Worm (Caenorhabditis elegans): Measurements from ENCODE around the gene ttbk-7.

Gene ttbk-7

ce11 chrV:12895772-12896171, at the start of gene ttbk-7:
Gene ttbk-7 (minus strand): TSS chrV:12895872.
- no peak for TF ChIP-seq ztf-23 (GFP tag; IDR thresholded peaks at IDR 0.05)
- TF ChIP-seq ref-1 (GFP tag; conservative IDR thresholded peaks at IDR 0.05), result no peak
- no peak for TF ChIP-seq med-1 (GFP tag; optimal IDR thresholded peaks at IDR 0.05; ENCODE audit: insufficient read depth)
- no peak for TF ChIP-seq T22C8.4 (GFP tag; IDR thresholded peaks at IDR 0.05)
- TF ChIP-seq cog-1 (tag; optimal IDR thresholded peaks at IDR 0.05), result no peak
- TF ChIP-seq ztf-29 (GFP tag; IDR thresholded peaks at IDR 0.05), result no peak

- TF ChIP-seq ref-1 (GFP tag; conservative IDR thresholded peaks at IDR 0.05) (no peak), T22C8.4 (GFP tag; IDR thresholded peaks at IDR 0.05) (no peak), tab-1 (GFP tag; IDR thresholded peaks at IDR 0.05) (no peak), cog-1 (tag; optimal IDR thresholded peaks at IDR 0.05) (no peak), ztf-23 (GFP tag; IDR thresholded peaks at IDR 0.05) (no peak), klf-2 (GFP tag; conservative IDR thresholded peaks at IDR 0.05) (no peak), ztf-29 (GFP tag; IDR thresholded peaks at IDR 0.05) (no peak), med-1 (GFP tag; optimal IDR thresholded peaks at IDR 0.05; ENCODE audit: insufficient read depth) (no peak), flt-1 (GFP tag; IDR thresholded peaks at IDR 0.05) (no peak)
Measured at ce11 chrV:12944775-12945174, 49.1 kb upstream of the ttbk-7 start, which contains the start of gene grl-2. Gene grl-2 (plus strand): TSS chrV:12945075.

- TF ChIP-seq med-1 (GFP tag; optimal IDR thresholded peaks at IDR 0.05; ENCODE audit: insufficient read depth) (no peak), flt-1 (GFP tag; IDR thresholded peaks at IDR 0.05) (no peak), T22C8.4 (GFP tag; IDR thresholded peaks at IDR 0.05) (no peak), klf-2 (GFP tag; conservative IDR thresholded peaks at IDR 0.05) (no peak), ref-1 (GFP tag; conservative IDR thresholded peaks at IDR 0.05) (no peak), ztf-23 (GFP tag; IDR thresholded peaks at IDR 0.05) (no peak), tab-1 (GFP tag; IDR thresholded peaks at IDR 0.05) (no peak)
Measured at ce11 chrV:12944229-12944628, 48.6 kb upstream of the ttbk-7 start, which contains the start of gene T16G1.3. Gene T16G1.3 (minus strand): TSS chrV:12944329.

ce11 chrV:12943399-12943798, 47.7 kb upstream of the ttbk-7 start:
- no peak for TF ChIP-seq cog-1 (tag; optimal IDR thresholded peaks at IDR 0.05)
- TF ChIP-seq klf-2 (GFP tag; conservative IDR thresholded peaks at IDR 0.05), result no peak
- TF ChIP-seq ztf-29 (GFP tag; IDR thresholded peaks at IDR 0.05), result no peak
- no peak for TF ChIP-seq ztf-23 (GFP tag; IDR thresholded peaks at IDR 0.05)

- TF ChIP-seq klf-2 (GFP tag; conservative IDR thresholded peaks at IDR 0.05) (no peak), ref-1 (GFP tag; conservative IDR thresholded peaks at IDR 0.05) (no peak), ztf-23 (GFP tag; IDR thresholded peaks at IDR 0.05) (no peak), cog-1 (tag; optimal IDR thresholded peaks at IDR 0.05) (no peak), med-1 (GFP tag; optimal IDR thresholded peaks at IDR 0.05; ENCODE audit: insufficient read depth) (no peak), ztf-29 (GFP tag; IDR thresholded peaks at IDR 0.05) (no peak), flt-1 (GFP tag; IDR thresholded peaks at IDR 0.05) (no peak), T22C8.4 (GFP tag; IDR thresholded peaks at IDR 0.05) (no peak), tab-1 (GFP tag; IDR thresholded peaks at IDR 0.05) (no peak)
Measured at ce11 chrV:12941797-12942474, 46.3 kb upstream of the ttbk-7 start, which contains the start of gene T16G1.4. Gene T16G1.4 (minus strand): TSS chrV:12941847.

ce11 chrV:12939434-12939833, 43.8 kb upstream of the ttbk-7 start, which contains the start of gene T16G1.5:
Gene T16G1.5 (minus strand): TSS chrV:12939552.
- no peak for TF ChIP-seq ztf-29 (GFP tag; IDR thresholded peaks at IDR 0.05)
- no peak for TF ChIP-seq ztf-23 (GFP tag; IDR thresholded peaks at IDR 0.05)
- TF ChIP-seq ref-1 (GFP tag; conservative IDR thresholded peaks at IDR 0.05), result no peak
- no peak for TF ChIP-seq med-1 (GFP tag; optimal IDR thresholded peaks at IDR 0.05; ENCODE audit: insufficient read depth)
- no peak for TF ChIP-seq tab-1 (GFP tag; IDR thresholded peaks at IDR 0.05)
- TF ChIP-seq flt-1 (GFP tag; IDR thresholded peaks at IDR 0.05), result no peak
- no peak for TF ChIP-seq klf-2 (GFP tag; conservative IDR thresholded peaks at IDR 0.05)
- TF ChIP-seq cog-1 (tag; optimal IDR thresholded peaks at IDR 0.05), result no peak
- TF ChIP-seq T22C8.4 (GFP tag; IDR thresholded peaks at IDR 0.05), result no peak

ce11 chrV:12937098-12937497, 41.4 kb upstream of the ttbk-7 start, which contains the start of gene T16G1.6:
Gene T16G1.6 (minus strand): TSS chrV:12937174.
- TF ChIP-seq flt-1 (GFP tag; IDR thresholded peaks at IDR 0.05) (no peak), tab-1 (GFP tag; IDR thresholded peaks at IDR 0.05) (no peak), med-1 (GFP tag; optimal IDR thresholded peaks at IDR 0.05; ENCODE audit: insufficient read depth) (no peak)

ce11 chrV:12934976-12935375, 39.3 kb upstream of the ttbk-7 start, which contains the start of gene T16G1.7:
Gene T16G1.7 (minus strand): TSS chrV:12935112.
- TF ChIP-seq cog-1 (tag; optimal IDR thresholded peaks at IDR 0.05), result no peak
- TF ChIP-seq ref-1 (GFP tag; conservative IDR thresholded peaks at IDR 0.05), result no peak
- no peak for TF ChIP-seq tab-1 (GFP tag; IDR thresholded peaks at IDR 0.05)
- no peak for TF ChIP-seq flt-1 (GFP tag; IDR thresholded peaks at IDR 0.05)
- TF ChIP-seq med-1 (GFP tag; optimal IDR thresholded peaks at IDR 0.05; ENCODE audit: insufficient read depth), result no peak
- no peak for TF ChIP-seq klf-2 (GFP tag; conservative IDR thresholded peaks at IDR 0.05)
- TF ChIP-seq ztf-23 (GFP tag; IDR thresholded peaks at IDR 0.05), result no peak
- TF ChIP-seq ztf-29 (GFP tag; IDR thresholded peaks at IDR 0.05), result no peak
- TF ChIP-seq T22C8.4 (GFP tag; IDR thresholded peaks at IDR 0.05), result no peak

ce11 chrV:12933654-12934053, 38.0 kb upstream of the ttbk-7 start:
- TF ChIP-seq cog-1 (tag; optimal IDR thresholded peaks at IDR 0.05), result no peak
- TF ChIP-seq ztf-23 (GFP tag; IDR thresholded peaks at IDR 0.05), result no peak
- no peak for TF ChIP-seq tab-1 (GFP tag; IDR thresholded peaks at IDR 0.05)
- TF ChIP-seq klf-2 (GFP tag; conservative IDR thresholded peaks at IDR 0.05), result no peak
- no peak for TF ChIP-seq T22C8.4 (GFP tag; IDR thresholded peaks at IDR 0.05)
- no peak for TF ChIP-seq ref-1 (GFP tag; conservative IDR thresholded peaks at IDR 0.05)
- no peak for TF ChIP-seq med-1 (GFP tag; optimal IDR thresholded peaks at IDR 0.05; ENCODE audit: insufficient read depth)
- TF ChIP-seq flt-1 (GFP tag; IDR thresholded peaks at IDR 0.05), result no peak

Data from whole organism, midembryonic.